Worm (Caenorhabditis elegans) whole organism, mixed stage, embryonic: ENCODE results near the gene C49A9.9.

Experiments
- drap-1 ChIP-seq: fragments of 200-800 bp; sonication (Bioruptor generic); optimal IDR thresholded peaks from 3 replicates; lab custom pipeline; 2018; ENCODE audit warnings: mild to moderate bottlenecking, missing genetic modification characterization, missing compliant biosample characterization
- lsy-2 ChIP-seq: fragments of 150-350 bp; optimal IDR thresholded peaks from 2 replicates; lab custom pipeline; 2014; ENCODE audit warnings: missing biosample characterization, missing genetic modification characterization
- nhr-76 ChIP-seq: sonication (generic microtip); optimal IDR thresholded peaks from 2 replicates; lab custom pipeline; 2017; ENCODE audit warnings: missing biosample characterization, missing genetic modification characterization

DNA sequence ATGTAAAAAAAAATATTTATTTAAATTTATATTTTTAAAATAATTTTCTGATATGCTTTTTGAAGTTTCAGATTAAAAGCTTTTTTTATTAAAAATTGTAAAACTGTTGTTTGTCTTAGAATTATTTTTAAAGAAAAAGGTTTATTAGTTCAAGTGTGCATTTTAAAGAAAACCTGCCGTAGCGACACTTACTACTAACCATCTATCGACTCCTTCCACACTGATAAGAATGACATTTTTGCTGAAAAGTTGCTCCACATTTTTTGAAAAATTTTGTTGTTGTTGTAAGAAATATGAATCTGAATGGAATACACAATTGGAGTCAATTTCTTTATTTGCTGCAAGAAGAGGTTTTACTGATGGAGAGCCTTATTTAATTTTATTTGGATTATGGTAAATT lies 10.8 kb downstream of the C49A9.9 start, which contains the start of gene C49A9.1:
- TF ChIP-seq lsy-2 (tag; lab: Kevin White, UChicago) (no peak), nhr-76 (tag; lab: Kevin White, UChicago) (no peak), drap-1 (GFP tag; lab: Kevin White, UChicago) (no peak)
